Fruit fly (Drosophila melanogaster) whole organism, embryonic: ENCODE measurements around the gene snky.

ENCODE experiments used
- Adf1 ChIP-seq: fragments of 200-800 bp; sonication (Bioruptor generic); IDR thresholded peaks from 2 replicates; pipeline ENCODE4 v1.3.6; 2022; ENCODE audit warnings: missing biosample characterization, missing genetic modification characterization
- Atf6 ChIP-seq: fragments of 200-800 bp; sonication (Bioruptor generic); IDR thresholded peaks from 2 replicates; pipeline ENCODE4 v1.3.6; 2022; ENCODE audit warnings: missing biosample characterization, missing genetic modification characterization
- BEAF-32 ChIP-seq: fragments of 200-800 bp; sonication (Bioruptor generic); optimal IDR thresholded peaks from 3 replicates; lab custom pipeline; 2017; ENCODE audit warnings: missing biosample characterization, missing genetic modification characterization, mild to moderate bottlenecking, moderate library complexity, missing genetic modification reagents
- Bteb2 ChIP-seq: fragments of 200-800 bp; sonication (Bioruptor generic); optimal IDR thresholded peaks from 2 replicates; lab custom pipeline; 2016; ENCODE audit warnings: missing biosample characterization, missing genetic modification characterization
- CG15269 ChIP-seq: fragments of 200-800 bp; sonication (Bioruptor generic); optimal IDR thresholded peaks from 2 replicates; lab custom pipeline; 2018; ENCODE audit warnings: missing biosample characterization, mild to moderate bottlenecking, missing genetic modification characterization, moderate library complexity
- CG16863 ChIP-seq: fragments of 200-800 bp; sonication (Bioruptor generic); optimal IDR thresholded peaks from 3 replicates; lab custom pipeline; 2016; ENCODE audit warnings: missing biosample characterization, missing genetic modification characterization
- CG18476 ChIP-seq: fragments of 200-800 bp; sonication (Bioruptor generic); optimal IDR thresholded peaks from 2 replicates; lab custom pipeline; 2016; ENCODE audit warnings: missing biosample characterization, mild to moderate bottlenecking, missing genetic modification characterization
- CG18599 ChIP-seq: fragments of 200-800 bp; sonication (Bioruptor generic); optimal IDR thresholded peaks from 3 replicates; lab custom pipeline; 2017; ENCODE audit warnings: missing biosample characterization, missing genetic modification characterization, mild to moderate bottlenecking, moderate library complexity, missing genetic modification reagents
- CG2889 ChIP-seq: fragments of 200-800 bp; sonication (Bioruptor generic); IDR thresholded peaks from 3 replicates; pipeline ENCODE4 v1.3.6; 2022; ENCODE audit warnings: missing biosample characterization, missing genetic modification characterization
- CG34224 ChIP-seq: fragments of 200-800 bp; sonication (Bioruptor generic); IDR thresholded peaks from 3 replicates; pipeline ENCODE4 v1.3.6; 2022; ENCODE audit warnings: missing biosample characterization, missing genetic modification characterization; ENCODE audit not compliant: partially characterized antibody
- CG34422 ChIP-seq: fragments of 200-800 bp; sonication (Bioruptor generic); IDR thresholded peaks from 3 replicates; pipeline ENCODE4 v1.3.6; 2022; ENCODE audit warnings: missing biosample characterization, missing genetic modification characterization
- CG3995 ChIP-seq: fragments of 200-800 bp; sonication (Bioruptor generic); optimal IDR thresholded peaks from 3 replicates; lab custom pipeline; 2016; ENCODE audit warnings: missing biosample characterization, missing genetic modification characterization
- CG4730 ChIP-seq: fragments of 200-800 bp; sonication (Bioruptor generic); IDR thresholded peaks from 2 replicates; pipeline ENCODE4 v1.3.6; 2022; ENCODE audit warnings: missing biosample characterization, missing genetic modification characterization
- CG5180 ChIP-seq: fragments of 200-800 bp; sonication (Bioruptor generic); optimal IDR thresholded peaks from 3 replicates; lab custom pipeline; 2017; ENCODE audit warnings: missing biosample characterization, missing genetic modification characterization, mild to moderate bottlenecking, moderate library complexity, missing genetic modification reagents
- CG6683 ChIP-seq: fragments of 200-800 bp; sonication (Bioruptor generic); optimal IDR thresholded peaks from 2 replicates; lab custom pipeline; 2017; ENCODE audit warnings: missing biosample characterization, mild to moderate bottlenecking, missing genetic modification characterization, missing genetic modification reagents
- CG6813 ChIP-seq: fragments of 200-800 bp; sonication (Bioruptor generic); optimal IDR thresholded peaks from 2 replicates; lab custom pipeline; 2017; ENCODE audit warnings: missing biosample characterization, missing genetic modification characterization, mild to moderate bottlenecking, moderate library complexity, missing genetic modification reagents
- CG8281 ChIP-seq: fragments of 200-800 bp; sonication (Bioruptor generic); optimal IDR thresholded peaks from 2 replicates; lab custom pipeline; 2018; ENCODE audit warnings: missing biosample characterization, mild to moderate bottlenecking, missing genetic modification characterization, moderate library complexity
- CG8388 ChIP-seq: fragments of 200-800 bp; sonication (Bioruptor generic); optimal IDR thresholded peaks from 2 replicates; lab custom pipeline; 2019; ENCODE audit warnings: missing biosample characterization, mild to moderate bottlenecking, missing genetic modification characterization, moderate library complexity
- Chrac-16 ChIP-seq: fragments of 200-800 bp; sonication (Bioruptor generic); optimal IDR thresholded peaks from 3 replicates; lab custom pipeline; 2016; ENCODE audit warnings: missing biosample characterization, missing genetic modification characterization
- CkIIα-i1 ChIP-seq: fragments of 200-800 bp; sonication (Bioruptor generic); IDR thresholded peaks from 2 replicates; pipeline ENCODE4 v1.3.6; 2022; ENCODE audit warnings: missing biosample characterization, missing genetic modification characterization
- Dip2 ChIP-seq: fragments of 200-800 bp; sonication (Bioruptor generic); IDR thresholded peaks from 2 replicates; pipeline ENCODE4 v1.3.6; 2022; ENCODE audit warnings: missing biosample characterization, missing genetic modification characterization
- Doc3 ChIP-seq: fragments of 200-800 bp; sonication (Bioruptor generic); IDR thresholded peaks from 3 replicates; pipeline ENCODE4 v1.3.6; 2022; ENCODE audit warnings: missing biosample characterization, missing genetic modification characterization; ENCODE audit not compliant: partially characterized antibody
- Drgx ChIP-seq: fragments of 200-800 bp; sonication (Bioruptor generic); IDR thresholded peaks from 2 replicates; pipeline ENCODE4 v1.3.6; 2022; ENCODE audit warnings: missing biosample characterization, missing genetic modification characterization
- Ets65A ChIP-seq: fragments of 200-800 bp; sonication (Bioruptor generic); peaks from one replicate; lab custom pipeline; 2016; ENCODE audit warnings: missing biosample characterization, missing genetic modification characterization
- GATAe ChIP-seq: fragments of 200-800 bp; sonication (Bioruptor generic); conservative IDR thresholded peaks from 2 replicates; pipeline ENCODE4 v1.3.6; 2022; ENCODE audit warnings: missing biosample characterization, missing genetic modification characterization
- Mes4 ChIP-seq: fragments of 200-800 bp; sonication (Bioruptor generic); optimal IDR thresholded peaks from 2 replicates; lab custom pipeline; 2016; ENCODE audit warnings: missing biosample characterization, missing genetic modification characterization
- Nf-YC ChIP-seq: fragments of 200-800 bp; optimal IDR thresholded peaks from 3 replicates; lab custom pipeline; 2019; ENCODE audit warnings: missing biosample characterization, mild to moderate bottlenecking, missing genetic modification characterization, moderate library complexity
- Pdp1 ChIP-seq, 2 experiments: fragments of 200-800 bp; sonication (Bioruptor generic); optimal IDR thresholded peaks; 3 replicates each; lab custom pipeline; 2016; ENCODE audit warnings: missing biosample characterization in 2 of 2, missing genetic modification characterization in 2 of 2, mild to moderate bottlenecking in 1 of 2, moderate library complexity in 1 of 2
- Ptx1 ChIP-seq: fragments of 200-800 bp; sonication (Bioruptor generic); IDR thresholded peaks from 2 replicates; pipeline ENCODE4 v1.3.6; 2022; ENCODE audit warnings: missing biosample characterization, missing genetic modification characterization
- YL-1 ChIP-seq: fragments of 200-800 bp; sonication (Bioruptor generic); optimal IDR thresholded peaks from 3 replicates; lab custom pipeline; 2017; ENCODE audit warnings: missing biosample characterization, mild to moderate bottlenecking, missing genetic modification characterization
- cas ChIP-seq: fragments of 200-800 bp; sonication (Bioruptor generic); IDR thresholded peaks from 2 replicates; pipeline ENCODE4 v1.3.6; 2022; ENCODE audit warnings: missing biosample characterization, missing genetic modification characterization
- chif ChIP-seq, 2 experiments: fragments of 200-800 bp; sonication (Bioruptor generic); optimal IDR thresholded peaks; 3 replicates each; lab custom pipeline; 2016; ENCODE audit warnings: missing biosample characterization in 2 of 2, missing genetic modification characterization in 2 of 2
- chn ChIP-seq: fragments of 200-800 bp; sonication (Bioruptor generic); optimal IDR thresholded peaks from 2 replicates; lab custom pipeline; 2016; ENCODE audit warnings: missing biosample characterization, missing genetic modification characterization
- ci ChIP-seq: fragments of 200-800 bp; sonication (Bioruptor generic); IDR thresholded peaks from 3 replicates; pipeline ENCODE4 v1.3.6; 2022; ENCODE audit warnings: missing biosample characterization, missing genetic modification characterization
- crp ChIP-seq, 2 experiments: fragments of 200-800 bp; sonication (Bioruptor generic); optimal IDR thresholded peaks; 2 replicates in 1 of 2; 3 replicates in 1 of 2; lab custom pipeline; 2017; ENCODE audit warnings: missing biosample characterization in 2 of 2, missing genetic modification characterization in 2 of 2, mild to moderate bottlenecking in 1 of 2, moderate library complexity in 1 of 2
- gfzf ChIP-seq: fragments of 200-800 bp; sonication (Bioruptor generic); optimal IDR thresholded peaks from 2 replicates; lab custom pipeline; 2016; ENCODE audit warnings: missing biosample characterization, mild to moderate bottlenecking, missing genetic modification characterization, moderate library complexity
- gsb-n ChIP-seq: fragments of 200-800 bp; sonication (Bioruptor generic); optimal IDR thresholded peaks from 3 replicates; lab custom pipeline; 2018; ENCODE audit warnings: missing biosample characterization, mild to moderate bottlenecking, missing genetic modification characterization
- kah ChIP-seq: fragments of 200-800 bp; sonication (Bioruptor generic); optimal IDR thresholded peaks from 2 replicates; lab custom pipeline; 2018; ENCODE audit warnings: missing biosample characterization, mild to moderate bottlenecking, missing genetic modification characterization
- oc ChIP-seq: fragments of 200-800 bp; sonication (Bioruptor generic); optimal IDR thresholded peaks from 2 replicates; lab custom pipeline; 2018; ENCODE audit warnings: missing biosample characterization, mild to moderate bottlenecking, missing genetic modification characterization, moderate library complexity
- prd ChIP-seq, 3 experiments: fragments of >200 bp in 2 of 3; fragments of 200-800 bp in 1 of 3; sonication (Bioruptor generic) in 1 of 3; optimal IDR thresholded peaks in 2 of 3; IDR thresholded peaks in 1 of 3; 2 replicates in 2 of 3; 3 replicates in 1 of 3; pipeline versions ENCODE4 v1.3.6 to Lab custom; 2017 to 2022; ENCODE audit warnings: missing biosample characterization in 1 of 3, missing genetic modification characterization in 1 of 3
- ranshi ChIP-seq: fragments of 200-800 bp; sonication (Bioruptor generic); IDR thresholded peaks from 2 replicates; pipeline ENCODE4 v1.3.6; 2022; ENCODE audit warnings: missing biosample characterization, missing genetic modification characterization
- schlank ChIP-seq: fragments of 200-800 bp; sonication (Bioruptor generic); optimal IDR thresholded peaks from 2 replicates; lab custom pipeline; 2018; ENCODE audit warnings: missing biosample characterization, mild to moderate bottlenecking, missing genetic modification characterization
- seq ChIP-seq: fragments of 200-800 bp; sonication (Bioruptor generic); IDR thresholded peaks from 2 replicates; pipeline ENCODE4 v1.3.6; 2022; ENCODE audit warnings: missing biosample characterization, missing genetic modification characterization
- slbo ChIP-seq: fragments of 200-800 bp; sonication (Bioruptor generic); IDR thresholded peaks from 2 replicates; pipeline ENCODE4 v1.3.6; 2022; ENCODE audit warnings: missing biosample characterization, missing genetic modification characterization
- sqz ChIP-seq: fragments of 200-800 bp; sonication (Bioruptor generic); optimal IDR thresholded peaks from 3 replicates; lab custom pipeline; 2018; ENCODE audit warnings: missing biosample characterization, mild to moderate bottlenecking, missing genetic modification characterization
- tap ChIP-seq: fragments of 200-800 bp; optimal IDR thresholded peaks from 3 replicates; lab custom pipeline; 2019; ENCODE audit warnings: missing biosample characterization, mild to moderate bottlenecking, missing genetic modification characterization, moderate library complexity
- toy ChIP-seq: fragments of 200-800 bp; sonication (Bioruptor generic); IDR thresholded peaks from 2 replicates; pipeline ENCODE4 v1.3.6; 2022; ENCODE audit warnings: missing biosample characterization, missing genetic modification characterization
- usp ChIP-seq: fragments of >200 bp; optimal IDR thresholded peaks from 2 replicates; lab custom pipeline; 2017; ENCODE audit warnings: missing biosample characterization, missing genetic modification characterization
- vvl ChIP-seq: fragments of 200-800 bp; sonication (Bioruptor generic); IDR thresholded peaks from 2 replicates; pipeline ENCODE4 v1.3.6; 2022; ENCODE audit warnings: missing biosample characterization, missing genetic modification characterization
- wdn ChIP-seq: fragments of 200-800 bp; sonication (Bioruptor generic); IDR thresholded peaks from 2 replicates; pipeline ENCODE4 v1.3.6; 2022; ENCODE audit warnings: missing biosample characterization, missing genetic modification characterization

snky gene

dm6 chr3L:13197551-13197950, 23.3 kb downstream of the snky start (continued):
- TF ChIP-seq gfzf (GFP tag; lab: Kevin White, UChicago) (no peak), Atf6 (peak; percentile 17; the same call in 1 of the 2 replicates), Nf-YC (no peak), toy (GFP tag; lab: Robert Waterston, UW) (no peak), CG16863 (GFP tag; lab: Kevin White, UChicago) (no peak), CG5180 (no peak), kah (GFP tag; lab: Kevin White, UChicago) (no peak), CG34422 (GFP tag; lab: Robert Waterston, UW) (0 out of 3 replicates have a peak, but pooled peaks have one; percentile 14), CG2889 (GFP tag; lab: Robert Waterston, UW) (no peak), ci (GFP tag; lab: Robert Waterston, UW) (peak; percentile 80), CG3995 (GFP tag; lab: Kevin White, UChicago) (no peak), slbo (peak; percentile 41; the same call in 1 of the 2 replicates), chif (GFP tag; optimal IDR thresholded peaks at IDR 0.05; lab: Kevin White, UChicago) (no peak), BEAF-32 (no peak), wdn (GFP tag; lab: Robert Waterston, UW) (no peak), YL-1 (GFP tag; lab: Kevin White, UChicago) (no peak), usp (no peak), Drgx (GFP tag; lab: Robert Waterston, UW) (no peak), CG8281 (tag; lab: Kevin White, UChicago) (no peak), CG15269 (tag; lab: Kevin White, UChicago) (peak; percentile 38), Adf1 (GFP tag; lab: Robert Waterston, UW) (no peak), CG4730 (GFP tag; lab: Robert Waterston, UW) (peak; percentile 24; the same call in 1 of the 2 replicates), Doc3 (no peak), CG6813 (GFP tag; lab: Kevin White, UChicago) (no peak), oc (tag; lab: Kevin White, UChicago) (peak; percentile 51)
- TF ChIP-seq, all 482 proteins: peak for 193

- TF ChIP-seq Bteb2, result no peak
- TF ChIP-seq CG34224, result no peak
- TF ChIP-seq Dip2 (GFP tag; lab: Robert Waterston, UW), result no peak
- TF ChIP-seq tap (tag; lab: Kevin White, UChicago), result peak; percentile 72
- no peak for TF ChIP-seq Ptx1 (GFP tag; lab: Robert Waterston, UW)
- TF ChIP-seq Ets65A (GFP tag; lab: Kevin White, UChicago), result no peak
- TF ChIP-seq Pdp1 (GFP tag; optimal IDR thresholded peaks at IDR 0.05; lab: Kevin White, UChicago), result peak in 1 of 2 experiments; percentile 14
- no peak for TF ChIP-seq gfzf (GFP tag; lab: Kevin White, UChicago)
- TF ChIP-seq CG18476 (GFP tag; lab: Kevin White, UChicago), result no peak
- TF ChIP-seq CG18599 (GFP tag; lab: Kevin White, UChicago), result peak; percentile 24
- TF ChIP-seq cas (GFP tag; lab: Robert Waterston, UW), result no peak
- no peak for TF ChIP-seq ranshi (GFP tag; lab: Robert Waterston, UW)
- peak; percentile 93 for TF ChIP-seq CG8388 (GFP tag; lab: Kevin White, UChicago)
- TF ChIP-seq crp (GFP tag; optimal IDR thresholded peaks at IDR 0.05; lab: Kevin White, UChicago), result no peak
- no peak for TF ChIP-seq schlank
- TF ChIP-seq gsb-n (tag; lab: Kevin White, UChicago), result peak; percentile 8
- no peak for TF ChIP-seq Mes4
- TF ChIP-seq prd (optimal IDR thresholded peaks at IDR 0.05; lab: Kevin White, UChicago), result no peak
- TF ChIP-seq prd (GFP tag; IDR thresholded peaks at IDR 0.05; lab: Robert Waterston, UW), result no peak
- TF ChIP-seq GATAe (GFP tag; lab: Robert Waterston, UW), result no peak
- TF ChIP-seq chn (GFP tag; lab: Kevin White, UChicago), result no peak
- TF ChIP-seq CG6683, result no peak
- no peak for TF ChIP-seq seq (GFP tag; lab: Robert Waterston, UW)
- no peak for TF ChIP-seq vvl (GFP tag; lab: Robert Waterston, UW)
- TF ChIP-seq sqz (GFP tag; lab: Kevin White, UChicago), result peak; percentile 41
- TF ChIP-seq CkIIα-i1 (GFP tag; lab: Robert Waterston, UW), result no peak
- TF ChIP-seq Chrac-16 (GFP tag; lab: Kevin White, UChicago), result no peak
- no peak for TF ChIP-seq toy (GFP tag; lab: Robert Waterston, UW)
Measured at dm6 chr3L:13210041-13210639, 35.9 kb downstream of the snky start.
